Fruit fly (Drosophila melanogaster): ENCODE measurements around the gene CG42729.

- TF ChIP-seq CG8478 (optimal IDR thresholded peaks at IDR 0.05) (no peak), CTCF (optimal IDR thresholded peaks at IDR 0.05) (no peak)
These were observed 35.4 kb upstream of the CG42729 start for dm6 chr3L:15562727-15563057.

All from S2 (cell line).